Fruit fly (Drosophila melanogaster) whole organism, embryonic: ENCODE results near the gene CG13059.

Source experiments
- CG10147 ChIP-seq: fragments of 200-800 bp; sonication (Bioruptor generic); optimal IDR thresholded peaks from 2 replicates; lab custom pipeline; 2019; ENCODE audit warnings: missing biosample characterization, mild to moderate bottlenecking, missing genetic modification characterization, moderate library complexity
- CG4424 ChIP-seq: fragments of 200-800 bp; sonication (Bioruptor generic); optimal IDR thresholded peaks from 3 replicates; lab custom pipeline; 2016; ENCODE audit warnings: missing biosample characterization, missing genetic modification characterization
- CG9727 ChIP-seq: fragments of 200-800 bp; sonication (Bioruptor generic); optimal IDR thresholded peaks from 3 replicates; lab custom pipeline; 2017; ENCODE audit warnings: missing biosample characterization, mild to moderate bottlenecking, missing genetic modification characterization
- exex ChIP-seq: fragments of 200-800 bp; sonication (Bioruptor generic); optimal IDR thresholded peaks from 4 replicates; lab custom pipeline; 2018; ENCODE audit warnings: missing biosample characterization, mild to moderate bottlenecking, missing genetic modification characterization, moderate library complexity
- maf-S ChIP-seq: fragments of 200-800 bp; sonication (Bioruptor generic); optimal IDR thresholded peaks from 2 replicates; lab custom pipeline; 2016; ENCODE audit warnings: missing biosample characterization, missing genetic modification characterization
- onecut ChIP-seq: fragments of 200-800 bp; sonication (Bioruptor generic); IDR thresholded peaks from 2 replicates; pipeline ENCODE4 v1.3.6; 2022; ENCODE audit warnings: missing biosample characterization, missing genetic modification characterization

DNA sequence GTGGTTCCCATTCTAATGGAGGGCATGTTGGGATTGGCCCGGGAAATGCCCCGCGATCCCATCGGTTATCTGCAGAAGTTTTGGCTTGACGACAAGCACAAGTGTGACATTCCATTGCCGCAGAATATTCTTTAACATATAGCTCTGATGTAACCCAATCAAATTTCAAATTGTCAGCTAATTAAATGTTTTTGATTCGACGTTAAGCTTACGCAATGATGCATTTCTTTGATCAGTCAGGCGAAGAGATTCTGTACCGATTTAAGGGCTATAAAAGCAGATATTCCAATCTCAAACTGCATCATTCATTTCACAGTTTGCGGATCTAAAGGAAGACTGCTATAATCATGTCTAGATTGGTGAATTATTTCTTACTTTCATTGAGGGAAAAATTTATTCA is 8.2 kb downstream of the CG13059 start, which contains the start of gene retinin:
- no peak for TF ChIP-seq CG4424 (GFP tag; lab: Kevin White, UChicago)
- TF ChIP-seq CG10147, result no peak
- TF ChIP-seq maf-S, result no peak
- TF ChIP-seq exex (tag; lab: Kevin White, UChicago), result no peak
- no peak for TF ChIP-seq onecut (GFP tag; lab: Robert Waterston, UW)
- TF ChIP-seq CG9727, result no peak
